Fruit fly (Drosophila melanogaster): Measurements from ENCODE around the gene betaTub85D.

The betaTub85D gene

DNA sequence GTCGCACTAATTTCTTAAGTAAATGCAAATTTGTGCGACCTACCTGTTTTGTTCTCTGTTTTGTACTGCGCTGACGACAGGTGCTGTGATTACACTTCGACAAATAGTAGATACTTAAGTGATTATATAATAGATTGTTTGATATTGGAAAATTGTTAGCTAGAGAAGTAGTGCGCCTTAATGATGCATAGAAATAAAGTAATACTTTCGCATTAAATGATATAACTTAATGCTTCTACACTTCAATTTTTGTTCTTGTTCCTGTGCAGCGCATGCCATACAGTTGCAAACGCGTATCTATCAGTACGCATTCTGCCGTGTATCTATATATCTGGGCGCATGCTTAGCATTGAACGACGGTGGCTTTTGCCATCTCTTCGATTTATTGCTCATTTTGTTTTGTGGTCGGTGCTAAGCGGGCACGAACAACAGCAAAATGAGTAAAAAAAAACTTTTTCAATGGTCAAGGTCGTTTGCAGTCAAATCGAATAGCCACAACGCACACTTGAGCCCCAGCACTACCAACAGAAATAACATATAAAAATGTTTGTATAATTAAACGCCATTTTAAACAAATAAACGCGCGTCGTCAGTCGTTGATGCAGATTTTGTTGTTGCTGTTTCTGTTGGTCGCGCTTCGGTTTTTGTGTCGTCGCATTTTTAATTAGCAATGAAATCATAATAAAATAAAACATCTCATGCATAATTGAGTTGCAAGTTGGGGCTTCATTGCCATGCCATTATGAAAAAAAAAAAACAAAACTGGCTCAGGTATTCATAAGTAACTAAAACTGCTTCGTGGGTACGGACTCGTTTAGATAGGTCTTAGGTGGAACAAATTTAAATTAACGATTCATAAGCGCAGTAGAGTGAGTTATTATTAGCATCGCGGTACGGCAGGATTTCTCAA lies 20.5 kb upstream of the betaTub85D start (continued):
- TF ChIP-seq CG8359 (GFP tag; optimal IDR thresholded peaks at IDR 0.05; ENCODE audit: borderline replicate concordance) (peak; percentile 7), stwl (tag; optimal IDR thresholded peaks at IDR 0.05) (no peak), dmrt99B (tag; optimal IDR thresholded peaks at IDR 0.05) (peak; percentile 48), CG31388 (GFP tag; optimal IDR thresholded peaks at IDR 0.05) (no peak), CG7839 (tag; optimal IDR thresholded peaks at IDR 0.05) (peak; percentile 61), Doc3 (GFP tag; IDR thresholded peaks at IDR 0.05; ENCODE audit: partially characterized antibody) (no peak), CG3838 (GFP tag; optimal IDR thresholded peaks at IDR 0.05) (peak; percentile 9), NFAT (GFP tag; IDR thresholded peaks at IDR 0.05) (no peak), bigmax (GFP tag; optimal IDR thresholded peaks at IDR 0.05) (no peak), CG18764 (GFP tag; optimal IDR thresholded peaks at IDR 0.05) (no peak), Hmr (GFP tag; optimal IDR thresholded peaks at IDR 0.05) (peak; percentile 63), CG7745 (tag; optimal IDR thresholded peaks at IDR 0.05) (no peak), her (GFP tag; optimal IDR thresholded peaks at IDR 0.05) (no peak), CG14965 (GFP tag; optimal IDR thresholded peaks at IDR 0.05; ENCODE audit: borderline replicate concordance) (no peak), bab2 (GFP tag; optimal IDR thresholded peaks at IDR 0.05) (no peak), CG1529 (GFP tag; optimal IDR thresholded peaks at IDR 0.05) (no peak), Dbx (GFP tag; IDR thresholded peaks at IDR 0.05) (peak; percentile 19; the same call in 1 of the 3 replicates), CG10147 (GFP tag; optimal IDR thresholded peaks at IDR 0.05) (no peak), Rfx (GFP tag; IDR thresholded peaks at IDR 0.05) (peak; percentile 74), CG1792 (GFP tag; optimal IDR thresholded peaks at IDR 0.05) (no peak), Eip74EF (GFP tag; optimal IDR thresholded peaks at IDR 0.05) (no peak), CG6854 (GFP tag; optimal IDR thresholded peaks at IDR 0.05) (no peak), esg (GFP tag; conservative IDR thresholded peaks at IDR 0.05) (peak; percentile 45; the same call in 1 of the 2 replicates), CG14667 (GFP tag; IDR thresholded peaks at IDR 0.05) (no peak), pan (optimal IDR thresholded peaks at IDR 0.05) (no peak), pan (GFP tag; optimal IDR thresholded peaks at IDR 0.05 in 1 of 2, IDR thresholded peaks at IDR 0.05 in 1 of 2) (no peak), Hr3 (GFP tag; optimal IDR thresholded peaks at IDR 0.05) (no peak), row (GFP tag; IDR thresholded peaks at IDR 0.05) (peak; percentile 56; the same call in 2 of the 3 replicates), hb (GFP tag; IDR thresholded peaks at IDR 0.05; ENCODE audit: partially characterized antibody) (no peak), Myb (GFP tag; optimal IDR thresholded peaks at IDR 0.05) (peak; percentile 9), mld (GFP tag; IDR thresholded peaks at IDR 0.05; ENCODE audit: partially characterized antibody) (no peak), MBD-R2 (GFP tag; IDR thresholded peaks at IDR 0.05) (peak; percentile 9; the same call in 1 of the 2 replicates), Trl (optimal IDR thresholded peaks at IDR 0.05) (no peak), Trl (GFP tag; optimal IDR thresholded peaks at IDR 0.05) (no peak), fd96Cb (tag; optimal IDR thresholded peaks at IDR 0.05) (no peak), CG3065 (GFP tag; optimal IDR thresholded peaks at IDR 0.05) (no peak), CTCF (GFP tag; optimal IDR thresholded peaks at IDR 0.05) (no peak), CG7271 (tag; optimal IDR thresholded peaks at IDR 0.05) (no peak), H2.0 (GFP tag; IDR thresholded peaks at IDR 0.05) (no peak), CG1647 (GFP tag; optimal IDR thresholded peaks at IDR 0.05) (no peak), pfk (GFP tag; optimal IDR thresholded peaks at IDR 0.05) (no peak), CG1233 (GFP tag; optimal IDR thresholded peaks at IDR 0.05) (peak; percentile 5), Dp (GFP tag; optimal IDR thresholded peaks at IDR 0.05) (no peak), CoRest (tag; optimal IDR thresholded peaks at IDR 0.05) (peak; percentile 42), CG11504 (tag; optimal IDR thresholded peaks at IDR 0.05) (peak; percentile 55), CG4707 (GFP tag; optimal IDR thresholded peaks at IDR 0.05) (no peak), CG11695 (GFP tag; IDR thresholded peaks at IDR 0.05) (0 out of 3 replicates have a peak, but pooled peaks have one; percentile 50), otp (GFP tag; IDR thresholded peaks at IDR 0.05) (no peak), ci (GFP tag; IDR thresholded peaks at IDR 0.05) (0 out of 3 replicates have a peak, but pooled peaks have one; percentile 19)

Measured in whole organism, embryonic.